Fruit fly (Drosophila melanogaster) whole organism, embryonic: Measurements from ENCODE around the gene Pgant35A.

Experiments
- Abd-B ChIP-seq: fragments of 200-800 bp; sonication (Bioruptor generic); optimal IDR thresholded peaks from 2 replicates; lab custom pipeline; 2018; ENCODE audit warnings: missing biosample characterization, mild to moderate bottlenecking, missing genetic modification characterization, moderate library complexity
- Atf3 ChIP-seq: fragments of 200-800 bp; sonication (Bioruptor generic); optimal IDR thresholded peaks from 3 replicates; lab custom pipeline; 2016; ENCODE audit warnings: missing biosample characterization, missing genetic modification characterization
- Awh ChIP-seq: fragments of 200-800 bp; sonication (Bioruptor generic); IDR thresholded peaks from 2 replicates; pipeline ENCODE4, ENCODE4 v1.3.6; 2022; ENCODE audit warnings: missing biosample characterization, missing genetic modification characterization
- Bteb2 ChIP-seq: fragments of 200-800 bp; sonication (Bioruptor generic); optimal IDR thresholded peaks from 2 replicates; lab custom pipeline; 2016; ENCODE audit warnings: missing biosample characterization, missing genetic modification characterization
- CG10209 ChIP-seq: fragments of 200-800 bp; sonication (Bioruptor generic); optimal IDR thresholded peaks from 3 replicates; lab custom pipeline; 2017; ENCODE audit warnings: missing biosample characterization, mild to moderate bottlenecking, missing genetic modification characterization, missing genetic modification reagents
- CG10543 ChIP-seq: fragments of 200-800 bp; sonication (Bioruptor generic); optimal IDR thresholded peaks from 3 replicates; lab custom pipeline; 2017; ENCODE audit warnings: missing biosample characterization, mild to moderate bottlenecking, missing genetic modification characterization, moderate library complexity
- CG11695 ChIP-seq: fragments of 200-800 bp; sonication (Bioruptor generic); IDR thresholded peaks from 3 replicates; pipeline ENCODE4 v1.3.6; 2022; ENCODE audit warnings: missing biosample characterization, missing genetic modification characterization
- CG12219 ChIP-seq: fragments of 200-800 bp; sonication (Bioruptor generic); optimal IDR thresholded peaks from 3 replicates; lab custom pipeline; 2018; ENCODE audit warnings: missing biosample characterization, mild to moderate bottlenecking, missing genetic modification characterization
- CG13296 ChIP-seq: fragments of 200-800 bp; sonication (Bioruptor generic); optimal IDR thresholded peaks from 3 replicates; lab custom pipeline; 2018; ENCODE audit warnings: missing biosample characterization, mild to moderate bottlenecking, missing genetic modification characterization
- CG13894 ChIP-seq: fragments of 200-800 bp; sonication (Bioruptor generic); optimal IDR thresholded peaks from 3 replicates; lab custom pipeline; 2018; ENCODE audit warnings: missing biosample characterization, mild to moderate bottlenecking, missing genetic modification characterization, moderate library complexity
- CG14014 ChIP-seq: fragments of 200-800 bp; sonication (Bioruptor generic); IDR thresholded peaks from 2 replicates; pipeline ENCODE4 v1.3.6; 2022; ENCODE audit warnings: missing biosample characterization, missing genetic modification characterization
- CG16779 ChIP-seq: fragments of 200-800 bp; sonication (Bioruptor generic); IDR thresholded peaks from 2 replicates; pipeline ENCODE4 v1.3.6; 2022; ENCODE audit warnings: missing biosample characterization, missing genetic modification characterization
- CG16863 ChIP-seq: fragments of 200-800 bp; sonication (Bioruptor generic); optimal IDR thresholded peaks from 3 replicates; lab custom pipeline; 2016; ENCODE audit warnings: missing biosample characterization, missing genetic modification characterization
- CG17359 ChIP-seq: fragments of 200-800 bp; sonication (Bioruptor generic); optimal IDR thresholded peaks from 3 replicates; lab custom pipeline; 2018; ENCODE audit warnings: missing biosample characterization, mild to moderate bottlenecking, missing genetic modification characterization, moderate library complexity
- CG1792 ChIP-seq: fragments of 200-800 bp; sonication (Bioruptor generic); optimal IDR thresholded peaks from 2 replicates; lab custom pipeline; 2016; ENCODE audit warnings: missing biosample characterization, missing genetic modification characterization
- CG18011 ChIP-seq: fragments of 200-800 bp; sonication (Bioruptor generic); optimal IDR thresholded peaks from 2 replicates; lab custom pipeline; 2017; ENCODE audit warnings: missing biosample characterization, missing genetic modification characterization, mild to moderate bottlenecking, moderate library complexity, missing genotype
- CG2712 ChIP-seq: fragments of 200-800 bp; optimal IDR thresholded peaks from 3 replicates; lab custom pipeline; 2019; ENCODE audit warnings: missing biosample characterization, mild to moderate bottlenecking, missing genetic modification characterization, moderate library complexity
- CG32532 ChIP-seq: fragments of 200-800 bp; sonication (Bioruptor generic); IDR thresholded peaks from 2 replicates; pipeline ENCODE4 v1.3.6; 2022; ENCODE audit warnings: missing biosample characterization, missing genetic modification characterization
- CG32767 ChIP-seq: fragments of 200-800 bp; sonication (Bioruptor generic); IDR thresholded peaks from 2 replicates; pipeline ENCODE4 v1.3.6; 2022; ENCODE audit warnings: missing biosample characterization, missing genetic modification characterization
- CG3407 ChIP-seq: fragments of 200-800 bp; sonication (Bioruptor generic); optimal IDR thresholded peaks from 2 replicates; lab custom pipeline; 2018; ENCODE audit warnings: missing biosample characterization, mild to moderate bottlenecking, missing genetic modification characterization
- CG34376 ChIP-seq: fragments of 200-800 bp; sonication (Bioruptor generic); optimal IDR thresholded peaks from 2 replicates; lab custom pipeline; 2018; ENCODE audit warnings: missing biosample characterization, mild to moderate bottlenecking, missing genetic modification characterization
- CG3838 ChIP-seq: fragments of 200-800 bp; sonication (Bioruptor generic); optimal IDR thresholded peaks from 3 replicates; lab custom pipeline; 2016; ENCODE audit warnings: missing biosample characterization, missing genetic modification characterization
- CG4707 ChIP-seq: fragments of 200-800 bp; sonication (Bioruptor generic); optimal IDR thresholded peaks from 2 replicates; lab custom pipeline; 2018; ENCODE audit warnings: missing biosample characterization, mild to moderate bottlenecking, missing genetic modification characterization, moderate library complexity
- CG4854 ChIP-seq: fragments of 200-800 bp; sonication (Bioruptor generic); optimal IDR thresholded peaks from 2 replicates; lab custom pipeline; 2016; ENCODE audit warnings: missing biosample characterization, missing genetic modification characterization, inconsistent platforms
- CG7357 ChIP-seq: fragments of 200-800 bp; sonication (Bioruptor generic); IDR thresholded peaks from 3 replicates; pipeline ENCODE4 v1.3.6; 2022; ENCODE audit warnings: missing biosample characterization, missing genetic modification characterization
- CG8089 ChIP-seq: fragments of 200-800 bp; sonication (Bioruptor generic); optimal IDR thresholded peaks from 3 replicates; lab custom pipeline; 2016; ENCODE audit warnings: missing biosample characterization, missing genetic modification characterization
- CoRest ChIP-seq: fragments of 200-800 bp; sonication (Bioruptor generic); optimal IDR thresholded peaks from 3 replicates; lab custom pipeline; 2018; ENCODE audit warnings: missing biosample characterization, mild to moderate bottlenecking, missing genetic modification characterization, moderate library complexity
- Mad ChIP-seq: fragments of 200-800 bp; sonication (Bioruptor generic); optimal IDR thresholded peaks from 2 replicates; lab custom pipeline; 2016; ENCODE audit warnings: missing biosample characterization, missing genetic modification characterization
- NK7.1 ChIP-seq: fragments of 200-800 bp; sonication (Bioruptor generic); optimal IDR thresholded peaks from 3 replicates; lab custom pipeline; 2016; ENCODE audit warnings: missing biosample characterization, missing genetic modification characterization
- Sox102F ChIP-seq: fragments of 200-800 bp; sonication (Bioruptor generic); optimal IDR thresholded peaks from 2 replicates; lab custom pipeline; 2018; ENCODE audit warnings: missing biosample characterization, mild to moderate bottlenecking, missing genetic modification characterization, moderate library complexity
- Xbp1 ChIP-seq: fragments of 200-800 bp; sonication (Bioruptor generic); optimal IDR thresholded peaks from 3 replicates; lab custom pipeline; 2016; ENCODE audit warnings: missing biosample characterization, mild to moderate bottlenecking, missing genetic modification characterization
- corto ChIP-seq: fragments of 200-800 bp; sonication (Bioruptor generic); optimal IDR thresholded peaks from 2 replicates; lab custom pipeline; 2016; ENCODE audit warnings: missing biosample characterization, mild to moderate bottlenecking, missing genetic modification characterization, moderate library complexity
- dimm ChIP-seq: fragments of 200-800 bp; sonication (Bioruptor generic); IDR thresholded peaks from 2 replicates; pipeline ENCODE4 v1.3.6; 2022; ENCODE audit warnings: missing biosample characterization, missing genetic modification characterization
- gem ChIP-seq: fragments of 200-800 bp; sonication (Bioruptor generic); optimal IDR thresholded peaks from 2 replicates; lab custom pipeline; 2019; ENCODE audit warnings: missing biosample characterization, mild to moderate bottlenecking, missing genetic modification characterization, moderate library complexity
- lola ChIP-seq, 3 experiments: fragments of >200 bp in 2 of 3; fragments of 200-800 bp in 1 of 3; sonication (Bioruptor generic) in 1 of 3; optimal IDR thresholded peaks; 2 replicates each; lab custom pipeline; 2017 to 2019; ENCODE audit warnings: missing biosample characterization in 3 of 3, missing genetic modification characterization in 3 of 3, mild to moderate bottlenecking in 1 of 3, moderate library complexity in 1 of 3
- mam ChIP-seq: fragments of 200-800 bp; sonication (Bioruptor generic); optimal IDR thresholded peaks from 3 replicates; lab custom pipeline; 2016; ENCODE audit warnings: missing biosample characterization, missing genetic modification characterization
- mld ChIP-seq: fragments of 200-800 bp; sonication (Bioruptor generic); IDR thresholded peaks from 3 replicates; pipeline ENCODE4 v1.3.6; 2022; ENCODE audit warnings: missing biosample characterization, missing genetic modification characterization; ENCODE audit not compliant: partially characterized antibody
- nmo ChIP-seq: fragments of 200-800 bp; sonication (Bioruptor generic); optimal IDR thresholded peaks from 2 replicates; lab custom pipeline; 2018; ENCODE audit warnings: missing biosample characterization, mild to moderate bottlenecking, missing genetic modification characterization, moderate library complexity
- onecut ChIP-seq: fragments of 200-800 bp; sonication (Bioruptor generic); IDR thresholded peaks from 2 replicates; pipeline ENCODE4 v1.3.6; 2022; ENCODE audit warnings: missing biosample characterization, missing genetic modification characterization
- pan ChIP-seq, 4 experiments: fragments of >200 bp in 3 of 4; fragments of 200-800 bp in 1 of 4; sonication (Bioruptor generic) in 1 of 4; optimal IDR thresholded peaks in 3 of 4; IDR thresholded peaks in 1 of 4; 2 replicates each; pipeline versions ENCODE4 v1.3.6 to Lab custom; 2017 to 2022; ENCODE audit warnings: missing biosample characterization in 2 of 4, missing genetic modification characterization in 2 of 4, mixed read lengths in 1 of 4
- pb ChIP-seq: fragments of 200-800 bp; sonication (Bioruptor generic); optimal IDR thresholded peaks from 3 replicates; lab custom pipeline; 2016; ENCODE audit warnings: missing biosample characterization, missing genetic modification characterization
- pho ChIP-seq: fragments of 200-800 bp; sonication (Bioruptor generic); optimal IDR thresholded peaks from 2 replicates; lab custom pipeline; 2016; ENCODE audit warnings: missing biosample characterization, missing genetic modification characterization
- prd ChIP-seq, 3 experiments: fragments of >200 bp in 2 of 3; fragments of 200-800 bp in 1 of 3; sonication (Bioruptor generic) in 1 of 3; optimal IDR thresholded peaks in 2 of 3; IDR thresholded peaks in 1 of 3; 2 replicates in 2 of 3; 3 replicates in 1 of 3; pipeline versions ENCODE4 v1.3.6 to Lab custom; 2017 to 2022; ENCODE audit warnings: missing biosample characterization in 1 of 3, missing genetic modification characterization in 1 of 3
- pum ChIP-seq: fragments of 200-800 bp; sonication (Bioruptor generic); optimal IDR thresholded peaks from 2 replicates; lab custom pipeline; 2016; ENCODE audit warnings: missing biosample characterization, missing genetic modification characterization
- sob ChIP-seq: fragments of 200-800 bp; sonication (Bioruptor generic); IDR thresholded peaks from 2 replicates; pipeline ENCODE4 v1.3.6; 2022; ENCODE audit warnings: missing biosample characterization, missing genetic modification characterization
- sqz ChIP-seq: fragments of 200-800 bp; sonication (Bioruptor generic); optimal IDR thresholded peaks from 3 replicates; lab custom pipeline; 2018; ENCODE audit warnings: missing biosample characterization, mild to moderate bottlenecking, missing genetic modification characterization
- tup ChIP-seq: fragments of 200-800 bp; sonication (Bioruptor generic); optimal IDR thresholded peaks from 2 replicates; lab custom pipeline; 2016; ENCODE audit warnings: missing biosample characterization, mild to moderate bottlenecking, missing genetic modification characterization, moderate library complexity
- usp ChIP-seq: fragments of >200 bp; optimal IDR thresholded peaks from 2 replicates; lab custom pipeline; 2017; ENCODE audit warnings: missing biosample characterization, missing genetic modification characterization
- vnd ChIP-seq: fragments of 200-800 bp; sonication (Bioruptor generic); IDR thresholded peaks from 3 replicates; pipeline ENCODE4 v1.3.6; 2022; ENCODE audit warnings: missing biosample characterization, missing genetic modification characterization; ENCODE audit not compliant: partially characterized antibody
- z ChIP-seq: fragments of 200-800 bp; sonication (Bioruptor generic); IDR thresholded peaks from 3 replicates; pipeline ENCODE4 v1.3.6; 2022; ENCODE audit warnings: missing biosample characterization, missing genetic modification characterization

The Pgant35A gene

DNA sequence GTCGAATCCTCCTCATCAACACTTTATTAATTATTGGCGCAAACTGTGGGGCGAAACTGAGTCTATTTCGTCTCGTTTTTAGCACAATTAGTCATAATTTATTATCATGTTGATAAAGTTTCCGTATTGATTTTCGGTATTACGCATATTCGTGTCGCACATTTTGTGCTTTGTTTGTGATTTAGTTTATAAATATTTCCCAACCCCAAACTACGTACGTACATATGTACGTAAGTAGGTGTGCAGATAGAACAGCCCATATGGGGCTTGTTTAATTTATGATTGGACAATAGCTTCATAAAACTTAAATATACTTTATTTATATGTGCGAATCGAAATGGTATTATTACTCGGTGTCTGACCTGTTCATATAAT lies 36.0 kb downstream of the Pgant35A start (continued):
- TF ChIP-seq CG3407 (GFP tag; lab: Kevin White, UChicago) (no peak), sob (GFP tag; lab: Robert Waterston, UW) (peak; percentile 56; the same call in 1 of the 2 replicates), CG2712 (tag; lab: Kevin White, UChicago) (no peak), CoRest (tag; lab: Kevin White, UChicago) (no peak), CG3838 (no peak), NK7.1 (GFP tag; lab: Kevin White, UChicago) (no peak), CG1792 (GFP tag; lab: Kevin White, UChicago) (no peak), CG4854 (GFP tag; lab: Kevin White, UChicago) (no peak), pum (no peak), corto (GFP tag; lab: Kevin White, UChicago) (no peak), Bteb2 (GFP tag; lab: Kevin White, UChicago) (no peak), mld (GFP tag; lab: Robert Waterston, UW) (no peak), CG13894 (no peak), dimm (GFP tag; lab: Robert Waterston, UW) (no peak), sqz (no peak), CG14014 (peak; percentile 17; the same call in 1 of the 2 replicates), Sox102F (no peak), nmo (GFP tag; lab: Kevin White, UChicago) (no peak), CG17359 (no peak), CG10209 (GFP tag; lab: Kevin White, UChicago) (no peak), CG34376 (GFP tag; lab: Kevin White, UChicago) (no peak), Abd-B (GFP tag; lab: Kevin White, UChicago) (no peak), usp (no peak), CG32767 (GFP tag; lab: Robert Waterston, UW) (no peak), Awh (GFP tag; lab: Robert Waterston, UW) (no peak), CG4707 (GFP tag; lab: Kevin White, UChicago) (no peak), tup (GFP tag; lab: Kevin White, UChicago) (no peak), onecut (GFP tag; lab: Robert Waterston, UW) (no peak), Mad (no peak), gem (no peak), prd (optimal IDR thresholded peaks at IDR 0.05; lab: Kevin White, UChicago) (no peak), prd (GFP tag; IDR thresholded peaks at IDR 0.05; lab: Robert Waterston, UW) (0 out of 3 replicates have a peak, but pooled peaks have one; percentile 1), CG16863 (no peak), CG7357 (GFP tag; lab: Robert Waterston, UW) (no peak), CG11695 (GFP tag; lab: Robert Waterston, UW) (peak; percentile 20; the same call in 1 of the 3 replicates), CG32532 (GFP tag; lab: Robert Waterston, UW) (no peak), CG13296 (peak; percentile 2), mam (GFP tag; lab: Kevin White, UChicago) (no peak), lola (GFP tag; optimal IDR thresholded peaks at IDR 0.05; lab: Kevin White, UChicago) (no peak), CG12219 (GFP tag; lab: Kevin White, UChicago) (no peak), CG10543 (GFP tag; lab: Kevin White, UChicago) (no peak), CG18011 (no peak), z (GFP tag; lab: Robert Waterston, UW) (no peak), pan (optimal IDR thresholded peaks at IDR 0.05; lab: Kevin White, UChicago) (no peak), pan (GFP tag; optimal IDR thresholded peaks at IDR 0.05 in 1 of 2, IDR thresholded peaks at IDR 0.05 in 1 of 2) (peak in 1 of 2 experiments; percentile 52), Atf3 (GFP tag; lab: Kevin White, UChicago) (no peak), CG16779 (GFP tag; lab: Robert Waterston, UW) (no peak), pb (GFP tag; lab: Kevin White, UChicago) (no peak), CG8089 (GFP tag; lab: Kevin White, UChicago) (no peak), Xbp1 (GFP tag; lab: Kevin White, UChicago) (no peak), vnd (no peak), pho (GFP tag; lab: Kevin White, UChicago) (peak; percentile 3)
